Worm (Caenorhabditis elegans) whole organism, young adult: ENCODE data around the gene Y111B2A.12.

ENCODE experiments used
- F39B2.1 ChIP-seq: fragments of 200-800 bp; sonication (Bioruptor generic); IDR thresholded peaks from 2 replicates; pipeline ENCODE4 v1.3.6; 2022; ENCODE audit warnings: missing genetic modification reagents, missing genetic modification characterization, missing compliant biosample characterization
- dox-1 ChIP-seq: fragments of 200-800 bp; sonication (Bioruptor generic); IDR thresholded peaks from 2 replicates; pipeline ENCODE4 v1.3.6; 2022; ENCODE audit warnings: missing genetic modification reagents, missing genetic modification characterization, missing compliant biosample characterization
- egl-44 ChIP-seq: fragments of 200-800 bp; sonication (Bioruptor generic); IDR thresholded peaks from 2 replicates; pipeline ENCODE4 v1.3.6; 2022; ENCODE audit warnings: missing genetic modification reagents, missing genetic modification characterization, missing compliant biosample characterization
- gei-17 ChIP-seq: fragments of 200-800 bp; sonication (Bioruptor generic); optimal IDR thresholded peaks from 2 replicates; lab custom pipeline; 2018; ENCODE audit warnings: mild to moderate bottlenecking, missing genetic modification characterization, missing compliant biosample characterization
- pha-4 ChIP-seq: fragments of 150-350 bp; sonication (generic microtip); optimal IDR thresholded peaks from 2 replicates; lab custom pipeline; 2014; ENCODE audit warnings: missing biosample characterization, missing genetic modification reagents, missing genetic modification characterization
- rcor-1 ChIP-seq: fragments of 200-800 bp; sonication (Bioruptor generic); IDR thresholded peaks from 2 replicates; pipeline ENCODE4 v1.3.6; 2022; ENCODE audit warnings: missing genetic modification reagents, missing genetic modification characterization, missing compliant biosample characterization
- snpc-4 ChIP-seq, 5 experiments: fragments of 150-350 bp in 1 of 5; sonication (generic microtip) in 4 of 5; optimal IDR thresholded peaks; 2 replicates each; lab custom pipeline; 2014 to 2018; ENCODE audit warnings: missing genetic modification characterization in 5 of 5, missing biosample characterization in 3 of 5, antibody characterized with exemption in 2 of 5, mild to moderate bottlenecking in 2 of 5, missing compliant biosample characterization in 2 of 5, missing genotype in 2 of 5, moderate library complexity in 2 of 5, missing genetic modification reagents in 1 of 5
- zfh-2 ChIP-seq: fragments of 200-800 bp; sonication (Bioruptor generic); conservative IDR thresholded peaks from 2 replicates; pipeline ENCODE4 v1.3.6; 2022; ENCODE audit warnings: missing genetic modification reagents, missing genetic modification characterization, missing compliant biosample characterization

DNA sequence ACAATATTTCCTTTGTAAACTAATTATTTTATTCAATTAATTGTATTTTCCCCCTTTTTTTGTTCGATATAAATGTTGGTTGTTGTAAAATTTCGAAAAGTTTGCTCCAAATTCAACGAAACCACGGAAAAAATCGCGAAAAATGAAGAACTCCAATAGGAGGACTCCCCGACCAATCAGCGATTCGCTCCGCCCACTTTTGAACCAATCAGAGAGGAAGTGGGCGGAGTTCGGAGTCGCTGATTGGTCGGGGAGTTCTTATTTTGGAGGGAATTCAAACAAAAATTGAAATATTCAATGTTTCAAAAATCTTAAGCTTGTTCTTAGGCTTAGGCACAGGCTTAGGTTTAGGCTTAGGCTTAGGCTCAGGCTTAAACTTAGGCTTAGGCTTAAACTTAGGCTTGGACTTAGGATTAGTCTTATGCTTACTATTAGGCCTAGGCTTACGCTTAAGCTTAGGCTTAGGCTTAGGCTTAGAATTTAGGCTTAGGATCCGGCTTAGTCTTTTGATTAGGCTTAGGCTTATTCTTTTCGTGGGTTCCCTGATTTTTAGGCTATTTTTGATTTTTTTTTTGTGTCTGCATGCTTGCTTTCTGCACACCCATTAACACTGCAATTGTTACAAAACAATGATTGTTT lies 31.4 kb downstream of the Y111B2A.12 start:
- TF ChIP-seq rcor-1 (GFP tag; lab: Robert Waterston, UW) = no peak
- TF ChIP-seq snpc-4 (GFP tag; optimal IDR thresholded peaks at IDR 0.05; lab: Kevin White, UChicago) = no peak
- no peak for TF ChIP-seq snpc-4 (tag; optimal IDR thresholded peaks at IDR 0.05; lab: Kevin White, UChicago)
- TF ChIP-seq gei-17 (GFP tag; lab: Kevin White, UChicago) = no peak
- no peak for TF ChIP-seq pha-4 (tag; lab: Kevin White, UChicago)
- no peak for TF ChIP-seq zfh-2 (GFP tag; lab: Robert Waterston, UW)
- TF ChIP-seq egl-44 (GFP tag; lab: Robert Waterston, UW) = no peak
- TF ChIP-seq F39B2.1 = no peak
- TF ChIP-seq dox-1 = no peak
